Worm (Caenorhabditis elegans) whole organism, L4 larva: Measurements from ENCODE around the gene C10E2.1.

Source experiments
- ceh-20 ChIP-seq: fragments of 200-800 bp; sonication (Bioruptor generic); IDR thresholded peaks from 2 replicates; pipeline ENCODE4 v1.3.6; 2022; ENCODE audit warnings: missing genetic modification reagents, missing genetic modification characterization, missing compliant biosample characterization
- ces-1 ChIP-seq: fragments of 150-350 bp; sonication (generic microtip); optimal IDR thresholded peaks from 4 replicates; lab custom pipeline; 2014; ENCODE audit warnings: missing biosample characterization, missing genetic modification reagents, missing genetic modification characterization
- daf-16 ChIP-seq, 3 experiments: sonication (generic microtip); optimal IDR thresholded peaks; 2 replicates each; lab custom pipeline; 2016 to 2017; ENCODE audit warnings: missing genetic modification characterization in 3 of 3, missing genetic modification reagents in 3 of 3, mild to moderate bottlenecking in 2 of 3, missing compliant biosample characterization in 2 of 3, missing biosample characterization in 1 of 3, moderate library complexity in 1 of 3
- dpl-1 ChIP-seq: fragments of 150-350 bp; optimal IDR thresholded peaks from 2 replicates; lab custom pipeline; 2014; ENCODE audit warnings: missing biosample characterization, missing genetic modification reagents, missing genetic modification characterization
- hif-1 ChIP-seq, 2 experiments: sonication (generic microtip); optimal IDR thresholded peaks; 2 replicates each; lab custom pipeline; 2016 to 2017; ENCODE audit warnings: missing compliant biosample characterization in 2 of 2, missing genetic modification characterization in 2 of 2, missing genetic modification reagents in 2 of 2, missing genotype in 2 of 2, mild to moderate bottlenecking in 1 of 2
- madf-5 ChIP-seq, 2 experiments: fragments of 200-800 bp; sonication (Bioruptor generic); IDR thresholded peaks; 2 replicates each; pipeline ENCODE4 v1.3.6; 2022; ENCODE audit warnings: missing compliant biosample characterization in 2 of 2, missing genetic modification characterization in 2 of 2
- nhr-10 ChIP-seq: fragments of 150-350 bp; optimal IDR thresholded peaks from 2 replicates; lab custom pipeline; 2014; ENCODE audit warnings: missing biosample characterization, missing genetic modification characterization
- nhr-237 ChIP-seq: sonication (generic microtip); optimal IDR thresholded peaks from 2 replicates; lab custom pipeline; 2017; ENCODE audit warnings: missing biosample characterization, missing genetic modification characterization
- nhr-76 ChIP-seq: fragments of 150-350 bp; optimal IDR thresholded peaks from 2 replicates; lab custom pipeline; 2014; ENCODE audit warnings: missing biosample characterization, missing genetic modification characterization
- nhr-77 ChIP-seq: fragments of 150-350 bp; optimal IDR thresholded peaks from 2 replicates; lab custom pipeline; 2014; ENCODE audit warnings: missing biosample characterization, missing genetic modification characterization
- tra-1 ChIP-seq: fragments of 200-800 bp; sonication (Bioruptor generic); IDR thresholded peaks from 2 replicates; pipeline ENCODE4 v1.3.6; 2022; ENCODE audit warnings: missing genetic modification reagents, missing genetic modification characterization, missing compliant biosample characterization
- zfp-2 ChIP-seq: sonication (generic microtip); optimal IDR thresholded peaks from 2 replicates; lab custom pipeline; 2016; ENCODE audit warnings: mild to moderate bottlenecking, missing genetic modification characterization, missing compliant biosample characterization

C10E2.1 gene

DNA sequence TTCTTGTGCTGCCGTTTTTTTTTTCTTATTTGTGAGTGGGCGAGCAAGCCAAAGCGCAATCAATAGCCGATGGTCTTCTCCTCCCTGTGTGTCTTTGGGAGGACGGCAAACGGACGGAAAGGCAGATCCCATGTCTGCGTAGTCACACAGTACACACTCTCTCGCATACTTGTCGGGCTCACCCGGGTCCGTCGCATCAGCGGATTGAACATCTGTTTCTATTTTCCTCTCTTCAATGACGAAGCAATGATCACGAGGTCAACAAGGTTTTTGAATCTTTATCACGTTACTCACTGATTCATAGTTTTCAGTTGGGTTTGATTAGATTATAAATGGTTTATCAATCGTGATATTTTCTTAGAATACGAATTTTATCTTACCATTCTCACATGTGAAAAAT is 52.9 kb downstream of the C10E2.1 start (continued):
- TF ChIP-seq nhr-237 (no peak), dpl-1 (GFP tag; lab: Kevin White, UChicago) (no peak), tra-1 (GFP tag; lab: Robert Waterston, UW) (no peak), daf-16 (GFP tag; optimal IDR thresholded peaks at IDR 0.05; lab: Kevin White, UChicago) (peak in 1 of 2 experiments; percentile 74), daf-16 (tag; optimal IDR thresholded peaks at IDR 0.05; lab: Kevin White, UChicago) (no peak), ceh-20 (GFP tag; lab: Robert Waterston, UW) (no peak), ces-1 (GFP tag; lab: Kevin White, UChicago) (no peak), nhr-77 (tag; lab: Kevin White, UChicago) (no peak), nhr-10 (tag; lab: Kevin White, UChicago) (no peak), madf-5 (GFP tag; IDR thresholded peaks at IDR 0.05; lab: Robert Waterston, UW) (no peak), hif-1 (tag; optimal IDR thresholded peaks at IDR 0.05; lab: Kevin White, UChicago) (peak in 1 of 2 experiments; percentile 10), nhr-76 (tag; lab: Kevin White, UChicago) (no peak), zfp-2 (tag; lab: Kevin White, UChicago) (no peak)
- TF ChIP-seq, all 104 proteins: peak for 7
